Worm (Caenorhabditis elegans) whole organism, late embryonic: ENCODE data around the gene C01C4.3.

Experiments used
- ceh-22 ChIP-seq: sonication (generic microtip); optimal IDR thresholded peaks from 2 replicates; lab custom pipeline; 2017; ENCODE audit warnings: missing biosample characterization, missing genetic modification characterization
- ceh-9 ChIP-seq: sonication (generic microtip); optimal IDR thresholded peaks from 2 replicates; lab custom pipeline; 2016; ENCODE audit warnings: mild to moderate bottlenecking, missing genetic modification characterization, inconsistent platforms, missing compliant biosample characterization
- ets-4 ChIP-seq: sonication (generic microtip); optimal IDR thresholded peaks from 2 replicates; lab custom pipeline; 2016; ENCODE audit warnings: missing genetic modification characterization, missing compliant biosample characterization
- nhr-232 ChIP-seq: sonication (generic microtip); optimal IDR thresholded peaks from 2 replicates; lab custom pipeline; 2016; ENCODE audit warnings: missing genetic modification characterization, missing compliant biosample characterization
- odd-2 ChIP-seq: sonication (generic microtip); optimal IDR thresholded peaks from 2 replicates; lab custom pipeline; 2017; ENCODE audit warnings: antibody characterized with exemption, mild to moderate bottlenecking, missing genetic modification characterization, missing compliant biosample characterization
- tbx-2 ChIP-seq: sonication (generic microtip); optimal IDR thresholded peaks from 2 replicates; lab custom pipeline; 2016; ENCODE audit warnings: missing genetic modification characterization, missing compliant biosample characterization

ce11 chrX:3728970-3729369, 32.3 kb downstream of the C01C4.3 start, which contains the start of gene aex-4:
- TF ChIP-seq odd-2 (tag; lab: Kevin White, UChicago): no peak
- no peak for TF ChIP-seq ceh-22
- no peak for TF ChIP-seq nhr-232 (tag; lab: Kevin White, UChicago)
- no peak for TF ChIP-seq tbx-2
- no peak for TF ChIP-seq ets-4 (tag; lab: Kevin White, UChicago)
- no peak for TF ChIP-seq ceh-9
